Fruit fly (Drosophila melanogaster) S2 (cell line): ENCODE results near the gene Nckx30C.

Experiments
- CG8478 ChIP-seq: fragments of >200 bp; optimal IDR thresholded peaks from 2 replicates; lab custom pipeline; 2018
- CTCF ChIP-seq, 2 experiments: fragments of >200 bp; optimal IDR thresholded peaks; 2 replicates each; lab custom pipeline; 2018

DNA sequence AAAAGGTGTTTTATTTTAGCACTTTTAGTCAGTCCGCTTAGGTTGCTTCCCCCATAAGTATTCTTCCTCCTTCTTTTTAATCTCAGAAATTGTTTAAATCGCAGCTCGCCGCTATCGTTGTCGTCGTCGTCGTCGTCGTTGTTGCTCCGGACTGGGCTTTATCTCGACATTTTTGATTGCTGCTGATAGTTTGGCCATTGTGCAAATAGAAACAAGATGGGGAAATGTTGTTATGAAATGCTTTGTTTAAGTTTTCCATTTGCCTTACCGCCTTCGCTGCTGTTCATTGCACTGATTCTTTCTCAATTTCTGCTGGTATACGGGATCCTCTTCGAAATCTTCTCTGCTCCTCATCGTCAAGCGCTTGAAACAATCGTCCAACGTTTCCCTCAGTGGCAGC is 43.3 kb downstream of the Nckx30C start:
- TF ChIP-seq CG8478 (lab: Kevin White, UChicago) (no peak), CTCF (optimal IDR thresholded peaks at IDR 0.05; lab: Kevin White, UChicago) (no peak)
